Worm (Caenorhabditis elegans): ENCODE results near the gene srm-5.

srm-5 gene

ce11 chrV:14354258-14354877 lies 19.4 kb downstream of the srm-5 start, which contains the start of gene Y49A3A.3 (continued):
- TF ChIP-seq somi-1 (GFP tag; optimal IDR thresholded peaks at IDR 0.05) (no peak), madf-10 (tag; optimal IDR thresholded peaks at IDR 0.05) (peak; percentile 34), hmg-20 (GFP tag; IDR thresholded peaks at IDR 0.05) (no peak), akir-1 (GFP tag; optimal IDR thresholded peaks at IDR 0.05) (peak; percentile 13), tbp1 (GFP tag; optimal IDR thresholded peaks at IDR 0.05) (peak; percentile 54), sea-2 (GFP tag; IDR thresholded peaks at IDR 0.05) (no peak), F37B4.10 (GFP tag; IDR thresholded peaks at IDR 0.05) (no peak), nfyb-1 (GFP tag; IDR thresholded peaks at IDR 0.05) (peak; percentile 78), nhr-179 (tag; optimal IDR thresholded peaks at IDR 0.05) (no peak), bed-1 (GFP tag; IDR thresholded peaks at IDR 0.05) (no peak), F22D6.2 (tag; optimal IDR thresholded peaks at IDR 0.05) (peak; percentile 23), chd-7 (tag; optimal IDR thresholded peaks at IDR 0.05) (peak; percentile 91), repo-1 (tag; optimal IDR thresholded peaks at IDR 0.05) (peak; percentile 95), nhr-27 (tag; optimal IDR thresholded peaks at IDR 0.05) (peak; percentile 88), nhr-80 (tag; optimal IDR thresholded peaks at IDR 0.05) (peak; percentile 25), ztf-28 (GFP tag; IDR thresholded peaks at IDR 0.05) (no peak), atf-7 (tag; optimal IDR thresholded peaks at IDR 0.05) (peak; percentile 84), D2030.7 (GFP tag; IDR thresholded peaks at IDR 0.05) (no peak), ceh-40 (GFP tag; IDR thresholded peaks at IDR 0.05) (no peak), lin-54 (GFP tag; optimal IDR thresholded peaks at IDR 0.05) (peak; percentile 43), ets-4 (GFP tag; optimal IDR thresholded peaks at IDR 0.05) (no peak), F39B2.1 (GFP tag; IDR thresholded peaks at IDR 0.05) (peak; percentile 68; the same call in 1 of the 2 replicates), ceh-58 (GFP tag; IDR thresholded peaks at IDR 0.05) (no peak), B0035.1 (tag; optimal IDR thresholded peaks at IDR 0.05) (peak; percentile 65), fkh-3 (tag; optimal IDR thresholded peaks at IDR 0.05) (peak; percentile 63), die-1 (tag; optimal IDR thresholded peaks at IDR 0.05) (peak; percentile 33), ztf-25 (GFP tag; IDR thresholded peaks at IDR 0.05) (no peak), ztf-18 (tag; optimal IDR thresholded peaks at IDR 0.05) (peak; percentile 52), F57A8.1 (GFP tag; optimal IDR thresholded peaks at IDR 0.05) (no peak), hlh-26 (GFP tag; conservative IDR thresholded peaks at IDR 0.05) (no peak), efl-1 (GFP tag; optimal IDR thresholded peaks at IDR 0.05) (no peak), dpff-1 (tag; optimal IDR thresholded peaks at IDR 0.05) (peak; percentile 43), B0019.2 (GFP tag; conservative IDR thresholded peaks at IDR 0.05) (no peak), aptf-3 (GFP tag; IDR thresholded peaks at IDR 0.05) (no peak), nfya-1 (tag; optimal IDR thresholded peaks at IDR 0.05; ENCODE audit: borderline replicate concordance, insufficient read depth) (no peak), egl-44 (GFP tag; IDR thresholded peaks at IDR 0.05) (no peak), madf-3 (GFP tag; IDR thresholded peaks at IDR 0.05) (0 out of 2 replicates have a peak, but pooled peaks have one; percentile 25), hsf-1 (GFP tag; IDR thresholded peaks at IDR 0.05) (peak; percentile 17; the same call in 1 of the 2 replicates), ceh-100 (GFP tag; IDR thresholded peaks at IDR 0.05) (peak; percentile 66), sdz-38 (tag; optimal IDR thresholded peaks at IDR 0.05) (no peak), Y53G8AR.9 (GFP tag; conservative IDR thresholded peaks at IDR 0.05) (0 out of 2 replicates have a peak, but pooled peaks have one; percentile 78), mel-28 (tag; optimal IDR thresholded peaks at IDR 0.05; ENCODE audit: borderline replicate concordance) (peak; percentile 46), rpc-1 (optimal IDR thresholded peaks at IDR 0.05) (no peak), rpc-1 (tag; optimal IDR thresholded peaks at IDR 0.05) (no peak), Y95B8A.8 (GFP tag; IDR thresholded peaks at IDR 0.05) (peak; percentile 5; the same call in 1 of the 2 replicates), ztf-26 (tag; optimal IDR thresholded peaks at IDR 0.05) (peak; percentile 72), ccch-3 (GFP tag; optimal IDR thresholded peaks at IDR 0.05) (no peak), B0336.3 (GFP tag; IDR thresholded peaks at IDR 0.05) (peak; percentile 94), mxl-1 (tag; optimal IDR thresholded peaks at IDR 0.05) (no peak), madf-8 (GFP tag; conservative IDR thresholded peaks at IDR 0.05) (no peak)
